Worm (Caenorhabditis elegans) whole organism, L2 larva: ENCODE data around the gene dnj-3.

ENCODE experiments used
- C34F6.9 ChIP-seq: fragments of 150-350 bp; optimal IDR thresholded peaks from 2 replicates; lab custom pipeline; 2014; ENCODE audit warnings: missing biosample characterization, missing genetic modification characterization
- F13H6.1 ChIP-seq: sonication (generic microtip); optimal IDR thresholded peaks from 2 replicates; lab custom pipeline; 2016; ENCODE audit warnings: missing genetic modification characterization, missing compliant biosample characterization
- R02D3.7 ChIP-seq: fragments of 150-350 bp; optimal IDR thresholded peaks from 2 replicates; lab custom pipeline; 2014; ENCODE audit warnings: missing biosample characterization, missing genetic modification characterization
- Y55F3AM.14 ChIP-seq: fragments of 200-800 bp; sonication (Bioruptor generic); optimal IDR thresholded peaks from 2 replicates; lab custom pipeline; 2018; ENCODE audit warnings: mild to moderate bottlenecking, missing genetic modification characterization, missing compliant biosample characterization
- ZK546.5 ChIP-seq: sonication (generic microtip); optimal IDR thresholded peaks from 2 replicates; lab custom pipeline; 2017; ENCODE audit warnings: missing biosample characterization, missing genetic modification characterization
- alr-1 ChIP-seq: fragments of 150-350 bp; optimal IDR thresholded peaks from 2 replicates; lab custom pipeline; 2014; ENCODE audit warnings: missing biosample characterization, missing genetic modification characterization
- aly-2 ChIP-seq: fragments of 150-350 bp; optimal IDR thresholded peaks from 2 replicates; lab custom pipeline; 2014; ENCODE audit warnings: missing biosample characterization, missing genetic modification characterization
- blmp-1 ChIP-seq: sonication (generic microtip); optimal IDR thresholded peaks from 2 replicates; lab custom pipeline; 2017; ENCODE audit warnings: missing genetic modification characterization, mild to moderate bottlenecking, missing compliant biosample characterization, antibody characterized with exemption, moderate library complexity; ENCODE audit not compliant: insufficient read depth
- ceh-82 ChIP-seq: fragments of 150-350 bp; optimal IDR thresholded peaks from 2 replicates; lab custom pipeline; 2014; ENCODE audit warnings: missing biosample characterization, missing genetic modification characterization
- crh-2 ChIP-seq: sonication (generic microtip); optimal IDR thresholded peaks from 2 replicates; lab custom pipeline; 2017; ENCODE audit warnings: missing biosample characterization, missing genetic modification characterization
- egl-27 ChIP-seq: sonication (generic microtip); optimal IDR thresholded peaks from 3 replicates; lab custom pipeline; 2017; ENCODE audit warnings: missing biosample characterization, missing genetic modification reagents, missing genetic modification characterization
- fos-1 ChIP-seq: fragments of 150-350 bp; optimal IDR thresholded peaks from 2 replicates; lab custom pipeline; 2014; ENCODE audit warnings: missing biosample characterization, missing genetic modification characterization
- gmeb-1 ChIP-seq: fragments of 150-350 bp; optimal IDR thresholded peaks from 2 replicates; lab custom pipeline; 2014; ENCODE audit warnings: missing biosample characterization, missing genetic modification characterization
- lin-13 ChIP-seq: fragments of 150-350 bp; optimal IDR thresholded peaks from 2 replicates; lab custom pipeline; 2014; ENCODE audit warnings: missing biosample characterization, missing genetic modification reagents, missing genetic modification characterization
- lin-39 ChIP-seq: fragments of 150-350 bp; optimal IDR thresholded peaks from 2 replicates; lab custom pipeline; 2014; ENCODE audit warnings: missing biosample characterization, missing genetic modification reagents, missing genetic modification characterization
- lsy-2 ChIP-seq, 2 experiments: fragments of 150-350 bp in 1 of 2; sonication (generic microtip) in 1 of 2; optimal IDR thresholded peaks; 2 replicates each; lab custom pipeline; 2014 to 2017; ENCODE audit warnings: missing biosample characterization in 2 of 2, missing genetic modification characterization in 2 of 2
- mab-5 ChIP-seq: fragments of 150-350 bp; optimal IDR thresholded peaks from 2 replicates; lab custom pipeline; 2014; ENCODE audit warnings: missing biosample characterization, missing genetic modification characterization
- mbf-1 ChIP-seq: sonication (generic microtip); optimal IDR thresholded peaks from 2 replicates; lab custom pipeline; 2017; ENCODE audit warnings: missing biosample characterization, missing genetic modification characterization
- mdl-1 ChIP-seq, 2 experiments: fragments of 150-350 bp in 1 of 2; sonication (generic microtip) in 1 of 2; optimal IDR thresholded peaks; 2 replicates each; lab custom pipeline; 2017; ENCODE audit warnings: missing biosample characterization in 2 of 2, missing genetic modification characterization in 2 of 2
- nhr-11 ChIP-seq: fragments of 150-350 bp; optimal IDR thresholded peaks from 2 replicates; lab custom pipeline; 2014; ENCODE audit warnings: missing biosample characterization, missing genetic modification characterization
- nhr-129 ChIP-seq: fragments of 150-350 bp; optimal IDR thresholded peaks from 2 replicates; lab custom pipeline; 2014; ENCODE audit warnings: missing biosample characterization, missing genetic modification characterization
- nhr-21 ChIP-seq: fragments of 150-350 bp; optimal IDR thresholded peaks from 2 replicates; lab custom pipeline; 2014; ENCODE audit warnings: missing biosample characterization, missing genetic modification characterization
- nhr-237 ChIP-seq: fragments of 150-350 bp; optimal IDR thresholded peaks from 2 replicates; lab custom pipeline; 2014; ENCODE audit warnings: missing biosample characterization, missing genetic modification characterization
- peb-1 ChIP-seq: fragments of 150-350 bp; optimal IDR thresholded peaks from 2 replicates; lab custom pipeline; 2014; ENCODE audit warnings: missing biosample characterization, missing genetic modification characterization
- sma-3 ChIP-seq: sonication (generic microtip); optimal IDR thresholded peaks from 2 replicates; lab custom pipeline; 2016; ENCODE audit warnings: missing genetic modification reagents, missing genetic modification characterization, missing compliant biosample characterization
- sma-9 ChIP-seq, 2 experiments: fragments of 150-350 bp in 1 of 2; sonication (generic microtip) in 1 of 2; optimal IDR thresholded peaks; 2 replicates each; lab custom pipeline; 2014 to 2016; ENCODE audit warnings: missing genetic modification characterization in 2 of 2, mild to moderate bottlenecking in 1 of 2, missing biosample characterization in 1 of 2, missing compliant biosample characterization in 1 of 2, missing genetic modification reagents in 1 of 2, moderate library complexity in 1 of 2
- snpc-4 ChIP-seq: fragments of 150-350 bp; optimal IDR thresholded peaks from 2 replicates; lab custom pipeline; 2014; ENCODE audit warnings: missing biosample characterization, missing genetic modification characterization
- unc-39 ChIP-seq: fragments of 150-350 bp; optimal IDR thresholded peaks from 2 replicates; lab custom pipeline; 2014; ENCODE audit warnings: missing biosample characterization, missing genetic modification characterization
- unc-55 ChIP-seq: fragments of 150-350 bp; sonication (generic microtip); optimal IDR thresholded peaks from 3 replicates; lab custom pipeline; 2014; ENCODE audit warnings: missing biosample characterization, missing genetic modification reagents, missing genetic modification characterization
- unc-62 ChIP-seq: fragments of 150-350 bp; optimal IDR thresholded peaks from 2 replicates; lab custom pipeline; 2014; ENCODE audit warnings: missing biosample characterization, missing genetic modification reagents, missing genetic modification characterization
- zag-1 ChIP-seq: fragments of 150-350 bp; optimal IDR thresholded peaks from 2 replicates; lab custom pipeline; 2014; ENCODE audit warnings: missing biosample characterization, missing genetic modification characterization
- ztf-1 ChIP-seq: fragments of 200-800 bp; sonication (Bioruptor generic); conservative IDR thresholded peaks from 2 replicates; pipeline ENCODE4 v1.3.6; 2022; ENCODE audit warnings: missing genetic modification characterization, missing compliant biosample characterization
- ztf-11 ChIP-seq: sonication (generic microtip); optimal IDR thresholded peaks from 2 replicates; lab custom pipeline; 2017; ENCODE audit warnings: missing biosample characterization, missing genetic modification characterization

dnj-3 gene

DNA sequence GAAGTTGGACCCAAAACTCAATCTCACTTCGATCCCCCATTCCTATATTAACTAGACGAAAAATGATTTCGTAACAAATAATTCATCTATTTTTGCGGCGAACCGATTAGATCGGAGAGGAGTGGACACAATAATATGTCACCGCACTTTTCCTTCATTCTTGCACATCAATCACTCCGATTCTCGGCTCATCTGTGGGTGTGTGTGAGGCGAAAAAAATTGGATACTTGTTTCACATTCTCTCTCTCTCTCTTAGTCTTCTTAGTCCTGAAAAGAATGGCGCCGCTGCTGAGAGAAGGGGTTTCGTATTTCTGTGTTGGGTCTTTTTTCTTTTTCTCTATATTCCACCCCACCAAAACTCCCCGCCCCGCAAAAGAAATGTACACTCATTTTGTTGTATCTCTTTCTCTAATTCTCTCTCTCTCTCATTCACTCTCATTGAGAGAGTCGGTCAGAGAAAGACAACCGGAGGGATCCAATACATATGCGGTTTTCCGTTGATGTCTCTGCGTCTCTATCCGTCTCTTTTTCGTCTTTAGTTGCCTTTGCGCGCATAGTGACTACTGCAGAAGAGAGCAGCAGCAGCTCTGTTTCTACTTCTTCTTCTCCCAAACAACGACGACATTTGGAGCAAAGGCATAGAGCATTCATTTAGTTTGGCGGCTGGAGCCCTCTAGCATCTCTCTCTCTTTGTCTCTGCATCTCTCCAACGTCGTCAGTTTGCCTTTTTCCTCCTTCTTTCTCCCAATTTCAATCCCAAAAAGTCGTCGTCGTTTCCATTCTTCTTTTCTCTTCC is 2.7 kb downstream of the dnj-3 start, which contains the start of gene unc-76 (continued):
- TF ChIP-seq nhr-11 (tag; lab: Kevin White, UChicago) (no peak), mbf-1 (tag; lab: Kevin White, UChicago) (no peak), aly-2 (tag; lab: Kevin White, UChicago) (no peak), ztf-11 (tag; lab: Kevin White, UChicago) (no peak), lsy-2 (tag; optimal IDR thresholded peaks at IDR 0.05; lab: Kevin White, UChicago) (peak; percentile 50 to 87), lin-39 (peak; percentile 47), nhr-129 (tag; lab: Kevin White, UChicago) (peak; percentile 92), alr-1 (no peak)

- TF ChIP-seq gmeb-1, result no peak
- no peak for TF ChIP-seq Y55F3AM.14 (GFP tag; lab: Kevin White, UChicago)
- TF ChIP-seq unc-62 (GFP tag; lab: Kevin White, UChicago), result no peak
- no peak for TF ChIP-seq egl-27 (tag; lab: Kevin White, UChicago)
- no peak for TF ChIP-seq blmp-1 (tag; lab: Kevin White, UChicago)
- no peak for TF ChIP-seq unc-39 (tag; lab: Kevin White, UChicago)
- no peak for TF ChIP-seq peb-1
- TF ChIP-seq R02D3.7 (tag; lab: Kevin White, UChicago), result no peak
- TF ChIP-seq lin-13, result no peak
- TF ChIP-seq fos-1 (tag; lab: Kevin White, UChicago), result no peak
- TF ChIP-seq, all 48 proteins: peak for 0
These were observed 4.3 kb downstream of the dnj-3 start for ce11 chrV:15072738-15073137.

DNA sequence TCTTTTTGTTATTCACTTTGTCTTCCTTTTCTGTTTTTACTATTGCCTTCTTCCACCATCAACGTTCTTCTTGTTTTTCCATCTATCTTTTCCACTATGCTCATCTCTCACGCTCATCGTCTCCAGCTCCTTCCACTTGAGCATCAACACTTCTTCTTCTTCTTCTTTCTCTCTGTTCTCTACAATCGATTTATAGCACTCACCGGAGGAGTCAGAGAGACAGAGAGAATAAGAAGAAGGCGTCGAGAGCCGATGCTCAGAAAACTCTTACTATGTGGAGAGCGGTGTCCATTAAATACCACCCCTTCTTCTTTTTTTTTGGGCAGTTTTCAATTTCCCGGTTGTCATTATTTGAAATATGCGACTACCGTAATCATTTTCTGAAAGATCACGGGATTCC is 6.4 kb downstream of the dnj-3 start:
- TF ChIP-seq fos-1 (tag; lab: Kevin White, UChicago) (no peak), nhr-21 (tag; lab: Kevin White, UChicago) (no peak), ZK546.5 (no peak), crh-2 (tag; lab: Kevin White, UChicago) (peak; percentile 32), mab-5 (tag; lab: Kevin White, UChicago) (peak; percentile 11), lin-39 (no peak), mdl-1 (tag; optimal IDR thresholded peaks at IDR 0.05; lab: Kevin White, UChicago) (no peak), unc-55 (peak; percentile 82), alr-1 (no peak), sma-9 (GFP tag; optimal IDR thresholded peaks at IDR 0.05; lab: Kevin White, UChicago) (peak; percentile 39), sma-9 (tag; optimal IDR thresholded peaks at IDR 0.05; lab: Kevin White, UChicago) (no peak), C34F6.9 (peak; percentile 62), nhr-129 (tag; lab: Kevin White, UChicago) (peak; percentile 52), F13H6.1 (tag; lab: Kevin White, UChicago) (no peak), lsy-2 (tag; optimal IDR thresholded peaks at IDR 0.05; lab: Kevin White, UChicago) (peak in 1 of 2 experiments; percentile 35), zag-1 (tag; lab: Kevin White, UChicago) (peak; percentile 45), mbf-1 (tag; lab: Kevin White, UChicago) (no peak)

DNA sequence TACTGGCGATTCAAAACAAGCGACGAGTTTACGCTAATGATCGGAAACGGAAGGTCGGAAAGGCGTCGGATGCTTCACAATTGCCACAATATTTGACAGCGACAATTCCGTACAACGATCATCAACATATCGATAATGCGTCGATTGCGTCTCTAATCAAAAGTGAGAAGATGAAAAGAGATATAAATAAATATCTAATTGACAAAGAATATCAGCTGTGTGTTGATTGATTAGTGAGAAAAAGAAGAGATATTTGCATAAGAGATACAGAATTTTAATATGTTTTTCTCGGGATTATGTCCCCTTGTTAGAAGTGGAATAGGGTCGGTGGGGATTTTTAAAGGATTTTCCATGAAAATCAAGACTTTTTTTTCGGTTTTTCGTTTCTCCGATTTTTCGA is 10.1 kb downstream of the dnj-3 start:
- TF ChIP-seq ceh-82 (tag; lab: Kevin White, UChicago) (no peak), snpc-4 (tag; lab: Kevin White, UChicago) (no peak), ztf-1 (GFP tag; lab: Robert Waterston, UW) (no peak), sma-9 (GFP tag; optimal IDR thresholded peaks at IDR 0.05; lab: Kevin White, UChicago) (no peak), sma-9 (tag; optimal IDR thresholded peaks at IDR 0.05; lab: Kevin White, UChicago) (no peak), gmeb-1 (no peak), unc-62 (GFP tag; lab: Kevin White, UChicago) (no peak), lin-39 (no peak), egl-27 (tag; lab: Kevin White, UChicago) (no peak), crh-2 (tag; lab: Kevin White, UChicago) (no peak), alr-1 (no peak), nhr-237 (no peak), sma-3 (GFP tag; lab: Kevin White, UChicago) (no peak), F13H6.1 (tag; lab: Kevin White, UChicago) (no peak)
